Fruit fly (Drosophila melanogaster): ENCODE measurements around the gene kuk.

- TF ChIP-seq ss (GFP tag; optimal IDR thresholded peaks at IDR 0.05) (no peak), dac (GFP tag; optimal IDR thresholded peaks at IDR 0.05) (no peak), Hr4 (GFP tag; optimal IDR thresholded peaks at IDR 0.05) (no peak), CG7368 (GFP tag; optimal IDR thresholded peaks at IDR 0.05) (no peak), net (GFP tag; optimal IDR thresholded peaks at IDR 0.05) (no peak)
These were observed 50.3 kb downstream of the kuk start, which contains the start of gene CG17475 for dm6 chr3R:17130326-17130725.

All from whole organism, prepupa.